Worm (Caenorhabditis elegans) whole organism, L4/young adult: Measurements from ENCODE around the gene F11C7.2.

ENCODE experiments used
- W03F9.2 ChIP-seq: fragments of 150-350 bp; optimal IDR thresholded peaks from 2 replicates; lab custom pipeline; 2014; ENCODE audit warnings: missing biosample characterization, missing genetic modification characterization
- dao-5 ChIP-seq: sonication (generic microtip); optimal IDR thresholded peaks from 2 replicates; lab custom pipeline; 2016; ENCODE audit warnings: missing genotype, missing genetic modification characterization, moderate library complexity, missing compliant biosample characterization
- him-1 ChIP-seq: sonication (generic microtip); optimal IDR thresholded peaks from 2 replicates; lab custom pipeline; 2016; ENCODE audit warnings: missing genotype, missing genetic modification reagents, missing genetic modification characterization, missing compliant biosample characterization

DNA sequence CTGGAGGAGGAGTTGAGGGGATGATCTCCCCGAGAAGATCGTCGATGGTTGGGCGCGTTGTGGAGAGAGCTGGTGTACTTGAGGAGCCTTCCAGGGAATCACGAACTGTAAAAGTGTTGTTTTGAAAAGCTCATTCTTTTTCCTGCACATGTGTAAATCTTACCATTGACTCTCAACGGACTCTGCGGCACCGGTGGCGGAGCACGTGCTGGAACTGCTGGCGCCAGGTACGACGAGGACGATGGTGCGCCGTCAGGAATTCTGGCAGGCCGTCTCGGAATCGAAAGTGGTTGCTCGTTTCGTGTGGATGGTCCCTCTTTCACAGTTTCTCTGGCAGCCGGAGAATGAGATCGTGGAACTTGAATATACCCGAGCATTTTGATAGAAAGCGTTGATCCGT lies 12.3 kb upstream of the F11C7.2 start:
- TF ChIP-seq dao-5 (tag; lab: Kevin White, UChicago), result no peak
- no peak for TF ChIP-seq him-1 (tag; lab: Kevin White, UChicago)
- no peak for TF ChIP-seq W03F9.2
